Worm (Caenorhabditis elegans) whole organism, L1 larva: ENCODE results near the gene acc-4.
"Not testable (repeated sequence)": the region's sequence is repeated elsewhere in the genome, so short reads cannot be mapped to it uniquely, and the experiment has no call there.

Experiments
- C04F5.9 ChIP-seq: sonication (generic microtip); optimal IDR thresholded peaks from 2 replicates; lab custom pipeline; 2016; ENCODE audit warnings: missing genetic modification characterization, missing compliant biosample characterization
- F16B12.6 ChIP-seq: fragments of 150-350 bp; optimal IDR thresholded peaks from 2 replicates; lab custom pipeline; 2014; ENCODE audit warnings: missing biosample characterization, missing genetic modification characterization
- aha-1 ChIP-seq: fragments of 150-350 bp; optimal IDR thresholded peaks from 2 replicates; lab custom pipeline; 2014; ENCODE audit warnings: missing biosample characterization, missing genetic modification characterization
- aly-2 ChIP-seq: fragments of 150-350 bp; optimal IDR thresholded peaks from 2 replicates; lab custom pipeline; 2014; ENCODE audit warnings: missing biosample characterization, missing genetic modification characterization
- ceh-63 ChIP-seq: fragments of 200-800 bp; sonication (Bioruptor generic); optimal IDR thresholded peaks from 2 replicates; lab custom pipeline; 2018; ENCODE audit warnings: mild to moderate bottlenecking, missing genetic modification characterization, missing compliant biosample characterization
- ceh-90 ChIP-seq: sonication (generic microtip); optimal IDR thresholded peaks from 2 replicates; lab custom pipeline; 2016; ENCODE audit warnings: missing genetic modification characterization, missing compliant biosample characterization
- ces-1 ChIP-seq: fragments of 150-350 bp; optimal IDR thresholded peaks from 2 replicates; lab custom pipeline; 2014; ENCODE audit warnings: missing biosample characterization, missing genetic modification reagents, missing genetic modification characterization
- efl-3 ChIP-seq: fragments of 200-800 bp; sonication (Bioruptor generic); optimal IDR thresholded peaks from 2 replicates; lab custom pipeline; 2018; ENCODE audit warnings: mild to moderate bottlenecking, missing genetic modification characterization, missing compliant biosample characterization
- egl-13 ChIP-seq: sonication (generic microtip); optimal IDR thresholded peaks from 2 replicates; lab custom pipeline; 2016; ENCODE audit warnings: missing genotype, missing genetic modification reagents, missing genetic modification characterization, missing compliant biosample characterization
- elt-2 ChIP-seq: sonication (generic microtip); optimal IDR thresholded peaks from 2 replicates; lab custom pipeline; 2016; ENCODE audit warnings: missing genetic modification characterization, mild to moderate bottlenecking, inconsistent platforms, missing compliant biosample characterization, missing genetic modification reagents
- elt-3 ChIP-seq, 6 experiments: fragments of 150-350 bp in 1 of 6; sonication (generic microtip); optimal IDR thresholded peaks; 2 replicates each; lab custom pipeline; 2017 to 2018; ENCODE audit warnings: missing biosample characterization in 6 of 6, missing genetic modification characterization in 6 of 6, inconsistent platforms in 1 of 6
- fkh-8 ChIP-seq: sonication (generic microtip); optimal IDR thresholded peaks from 2 replicates; lab custom pipeline; 2016; ENCODE audit warnings: mild to moderate bottlenecking, missing genetic modification characterization, missing compliant biosample characterization
- fos-1 ChIP-seq: fragments of 150-350 bp; optimal IDR thresholded peaks from 2 replicates; lab custom pipeline; 2014; ENCODE audit warnings: missing biosample characterization, missing genetic modification characterization
- isw-1 ChIP-seq: fragments of 200-800 bp; sonication (Bioruptor generic); IDR thresholded peaks from 2 replicates; pipeline ENCODE4 v1.3.6; 2022; ENCODE audit warnings: missing genetic modification characterization, missing compliant biosample characterization
- jun-1 ChIP-seq: fragments of 150-350 bp; optimal IDR thresholded peaks from 2 replicates; lab custom pipeline; 2014; ENCODE audit warnings: missing biosample characterization, missing genetic modification reagents, missing genetic modification characterization
- lin-14 ChIP-seq: fragments of 200-800 bp; sonication (Bioruptor generic); optimal IDR thresholded peaks from 2 replicates; lab custom pipeline; 2018; ENCODE audit warnings: mild to moderate bottlenecking, missing genetic modification characterization, moderate library complexity, missing compliant biosample characterization
- lir-3 ChIP-seq: sonication (generic microtip); optimal IDR thresholded peaks from 2 replicates; lab custom pipeline; 2016; ENCODE audit warnings: mild to moderate bottlenecking, missing genetic modification characterization, moderate library complexity, missing compliant biosample characterization; ENCODE audit not compliant: poor library complexity
- lsy-2 ChIP-seq, 2 experiments: fragments of 150-350 bp; optimal IDR thresholded peaks; 2 replicates each; lab custom pipeline; 2014; ENCODE audit warnings: missing biosample characterization in 2 of 2, missing genetic modification characterization in 2 of 2
- mef-2 ChIP-seq: fragments of 150-350 bp; optimal IDR thresholded peaks from 2 replicates; lab custom pipeline; 2014; ENCODE audit warnings: missing biosample characterization, missing genetic modification characterization
- mep-1 ChIP-seq: fragments of 150-350 bp; optimal IDR thresholded peaks from 2 replicates; lab custom pipeline; 2014; ENCODE audit warnings: missing biosample characterization, missing genetic modification characterization
- nhr-20 ChIP-seq: sonication (generic microtip); optimal IDR thresholded peaks from 2 replicates; lab custom pipeline; 2016; ENCODE audit warnings: mild to moderate bottlenecking, missing genetic modification characterization, missing compliant biosample characterization
- nhr-47 ChIP-seq: sonication (generic microtip); optimal IDR thresholded peaks from 2 replicates; lab custom pipeline; 2016; ENCODE audit warnings: mild to moderate bottlenecking, missing genetic modification characterization, moderate library complexity, missing compliant biosample characterization
- nhr-76 ChIP-seq: sonication (generic microtip); optimal IDR thresholded peaks from 2 replicates; lab custom pipeline; 2017; ENCODE audit warnings: missing biosample characterization, missing genetic modification characterization
- nhr-77 ChIP-seq: fragments of 150-350 bp; optimal IDR thresholded peaks from 2 replicates; lab custom pipeline; 2014; ENCODE audit warnings: missing biosample characterization, missing genetic modification characterization
- nhr-85 ChIP-seq: sonication (generic microtip); peaks from one replicate; lab custom pipeline; 2016; ENCODE audit warnings: missing genetic modification characterization, inconsistent platforms, missing compliant biosample characterization
- nhr-90 ChIP-seq: sonication (generic microtip); optimal IDR thresholded peaks from 2 replicates; lab custom pipeline; 2016; ENCODE audit warnings: mild to moderate bottlenecking, missing genetic modification characterization, missing compliant biosample characterization; ENCODE audit not compliant: poor library complexity
- pag-3 ChIP-seq: sonication (generic microtip); optimal IDR thresholded peaks from 2 replicates; lab custom pipeline; 2017; ENCODE audit warnings: missing genetic modification characterization, mild to moderate bottlenecking, missing compliant biosample characterization, antibody characterized with exemption, borderline replicate concordance; ENCODE audit not compliant: insufficient read depth
- pqm-1 ChIP-seq: sonication (generic microtip); optimal IDR thresholded peaks from 3 replicates; lab custom pipeline; 2017; ENCODE audit warnings: missing biosample characterization, missing genetic modification characterization
- rnt-1 ChIP-seq: sonication (generic microtip); optimal IDR thresholded peaks from 2 replicates; lab custom pipeline; 2016; ENCODE audit warnings: mild to moderate bottlenecking, missing genetic modification characterization, moderate library complexity, missing compliant biosample characterization
- snpc-4 ChIP-seq: fragments of 150-350 bp; optimal IDR thresholded peaks from 2 replicates; lab custom pipeline; 2014; ENCODE audit warnings: missing biosample characterization, missing genetic modification characterization
- snu-23 ChIP-seq: sonication (generic microtip); optimal IDR thresholded peaks from 2 replicates; lab custom pipeline; 2016; ENCODE audit warnings: missing genetic modification characterization, missing compliant biosample characterization
- sox-4 ChIP-seq: sonication (generic microtip); optimal IDR thresholded peaks from 2 replicates; lab custom pipeline; 2016; ENCODE audit warnings: missing genetic modification characterization, missing compliant biosample characterization
- unc-130 ChIP-seq: fragments of 150-350 bp; optimal IDR thresholded peaks from 2 replicates; lab custom pipeline; 2017; ENCODE audit warnings: missing biosample characterization, missing genetic modification characterization, inconsistent platforms
- unc-30 ChIP-seq: sonication (generic microtip); optimal IDR thresholded peaks from 2 replicates; lab custom pipeline; 2017; ENCODE audit warnings: missing biosample characterization, missing genetic modification characterization
- unc-62 ChIP-seq: fragments of 150-350 bp; optimal IDR thresholded peaks from 2 replicates; lab custom pipeline; 2014; ENCODE audit warnings: missing biosample characterization, missing genetic modification reagents, missing genetic modification characterization
- unc-86 ChIP-seq: sonication (generic microtip); optimal IDR thresholded peaks from 2 replicates; lab custom pipeline; 2016; ENCODE audit warnings: missing genetic modification characterization, missing compliant biosample characterization
- vab-15 ChIP-seq: sonication (generic microtip); optimal IDR thresholded peaks from 2 replicates; lab custom pipeline; 2017; ENCODE audit warnings: missing genotype, mild to moderate bottlenecking, missing genetic modification characterization, missing compliant biosample characterization
- ztf-11 ChIP-seq, 2 experiments: sonication (generic microtip); optimal IDR thresholded peaks; 2 replicates each; lab custom pipeline; 2016 to 2017; ENCODE audit warnings: missing genetic modification characterization in 2 of 2, missing biosample characterization in 1 of 2, missing compliant biosample characterization in 1 of 2

The acc-4 gene

ce11 chrIII:13498899-13499298 lies 15.0 kb upstream of the acc-4 start, which contains the start of gene T28A8.6:
TSS of gene T28A8.6 (plus strand) at chrIII:13499199.
- not testable (repeated sequence) for TF ChIP-seq F16B12.6 (tag; lab: Kevin White, UChicago); vab-15; unc-86
- TF ChIP-seq, all 84 proteins: peak for 0; not testable (repeated sequence) for 84

- TF ChIP-seq snpc-4 (no peak), jun-1 (tag; lab: Kevin White, UChicago) (no peak), nhr-20 (no peak), unc-130 (tag; lab: Kevin White, UChicago) (no peak), unc-86 (no peak), ceh-90 (no peak), rnt-1 (tag; lab: Kevin White, UChicago) (no peak), nhr-85 (tag; lab: Kevin White, UChicago) (no peak), mef-2 (tag; lab: Kevin White, UChicago) (no peak), sox-4 (tag; lab: Kevin White, UChicago) (no peak), ces-1 (no peak), lir-3 (tag; lab: Kevin White, UChicago) (no peak), elt-3 (tag; optimal IDR thresholded peaks at IDR 0.05; lab: Kevin White, UChicago) (no peak), elt-2 (tag; lab: Kevin White, UChicago) (no peak), pag-3 (tag; lab: Kevin White, UChicago) (no peak), nhr-77 (tag; lab: Kevin White, UChicago) (no peak), C04F5.9 (tag; lab: Kevin White, UChicago) (no peak), nhr-90 (tag; lab: Kevin White, UChicago) (no peak)
Observed at ce11 chrIII:13495571-13495970, 11.6 kb upstream of the acc-4 start, which contains the start of gene T28A8.2. TSS of gene T28A8.2 (minus strand) at chrIII:13495671.

ce11 chrIII:13492377-13492776 lies 8.5 kb upstream of the acc-4 start, which contains the start of gene twk-40:
TSS of gene twk-40 (minus strand) at chrIII:13492477.
- TF ChIP-seq aha-1 (tag; lab: Kevin White, UChicago) = no peak
- TF ChIP-seq efl-3 (GFP tag; lab: Kevin White, UChicago) = no peak
- no peak for TF ChIP-seq unc-30 (tag; lab: Kevin White, UChicago)
- no peak for TF ChIP-seq isw-1 (GFP tag; lab: Robert Waterston, UW)
- no peak for TF ChIP-seq nhr-76
- TF ChIP-seq nhr-47 (tag; lab: Kevin White, UChicago) = no peak
- no peak for TF ChIP-seq snu-23 (GFP tag; lab: Kevin White, UChicago)
- TF ChIP-seq lsy-2 (tag; optimal IDR thresholded peaks at IDR 0.05; lab: Kevin White, UChicago) = no peak
- TF ChIP-seq ceh-63 (GFP tag; lab: Kevin White, UChicago) = no peak
- TF ChIP-seq lin-14 (GFP tag; lab: Kevin White, UChicago) = no peak

- TF ChIP-seq unc-30 (tag; lab: Kevin White, UChicago) (no peak), fos-1 (tag; lab: Kevin White, UChicago) (no peak), nhr-77 (tag; lab: Kevin White, UChicago) (no peak), rnt-1 (tag; lab: Kevin White, UChicago) (no peak), fkh-8 (tag; lab: Kevin White, UChicago) (no peak), jun-1 (tag; lab: Kevin White, UChicago) (no peak), aly-2 (tag; lab: Kevin White, UChicago) (no peak), pqm-1 (tag; lab: Kevin White, UChicago) (no peak), egl-13 (tag; lab: Kevin White, UChicago) (no peak), unc-62 (GFP tag; lab: Kevin White, UChicago) (no peak), efl-3 (GFP tag; lab: Kevin White, UChicago) (no peak), mep-1 (tag; lab: Kevin White, UChicago) (no peak), ztf-11 (tag; optimal IDR thresholded peaks at IDR 0.05; lab: Kevin White, UChicago) (no peak), sox-4 (tag; lab: Kevin White, UChicago) (no peak), ceh-63 (GFP tag; lab: Kevin White, UChicago) (no peak)
- TF ChIP-seq, all 84 proteins: peak for 0
Observed at ce11 chrIII:13476682-13477081, 7.2 kb downstream of the acc-4 start, which contains the start of gene T27E9.6. TSS of gene T27E9.6 (minus strand) at chrIII:13476782.
